Fruit fly (Drosophila melanogaster): Measurements from ENCODE around the gene Edg78E.

Gene Edg78E

dm6 chr3L:21281706-21282105 lies 15.9 kb downstream of the Edg78E start:
- no peak for TF ChIP-seq CG10348 (GFP tag; IDR thresholded peaks at IDR 0.05)
- no peak for TF ChIP-seq EcR (GFP tag; optimal IDR thresholded peaks at IDR 0.05)
- TF ChIP-seq CG13204 (GFP tag; optimal IDR thresholded peaks at IDR 0.05), result no peak
- no peak for TF ChIP-seq gl (tag; optimal IDR thresholded peaks at IDR 0.05)
- TF ChIP-seq Pif1B (GFP tag; optimal IDR thresholded peaks at IDR 0.05), result no peak
- TF ChIP-seq CG34367 (tag; optimal IDR thresholded peaks at IDR 0.05), result no peak
- TF ChIP-seq fd96Ca (GFP tag; IDR thresholded peaks at IDR 0.05), result no peak
- TF ChIP-seq CG17806 (tag; optimal IDR thresholded peaks at IDR 0.05), result no peak
- no peak for TF ChIP-seq Pif1A (GFP tag; optimal IDR thresholded peaks at IDR 0.05)
- no peak for TF ChIP-seq Snoo (tag; optimal IDR thresholded peaks at IDR 0.05)
- no peak for TF ChIP-seq CG15710 (tag; optimal IDR thresholded peaks at IDR 0.05)
- TF ChIP-seq CG14655 (GFP tag; optimal IDR thresholded peaks at IDR 0.05), result no peak

DNA sequence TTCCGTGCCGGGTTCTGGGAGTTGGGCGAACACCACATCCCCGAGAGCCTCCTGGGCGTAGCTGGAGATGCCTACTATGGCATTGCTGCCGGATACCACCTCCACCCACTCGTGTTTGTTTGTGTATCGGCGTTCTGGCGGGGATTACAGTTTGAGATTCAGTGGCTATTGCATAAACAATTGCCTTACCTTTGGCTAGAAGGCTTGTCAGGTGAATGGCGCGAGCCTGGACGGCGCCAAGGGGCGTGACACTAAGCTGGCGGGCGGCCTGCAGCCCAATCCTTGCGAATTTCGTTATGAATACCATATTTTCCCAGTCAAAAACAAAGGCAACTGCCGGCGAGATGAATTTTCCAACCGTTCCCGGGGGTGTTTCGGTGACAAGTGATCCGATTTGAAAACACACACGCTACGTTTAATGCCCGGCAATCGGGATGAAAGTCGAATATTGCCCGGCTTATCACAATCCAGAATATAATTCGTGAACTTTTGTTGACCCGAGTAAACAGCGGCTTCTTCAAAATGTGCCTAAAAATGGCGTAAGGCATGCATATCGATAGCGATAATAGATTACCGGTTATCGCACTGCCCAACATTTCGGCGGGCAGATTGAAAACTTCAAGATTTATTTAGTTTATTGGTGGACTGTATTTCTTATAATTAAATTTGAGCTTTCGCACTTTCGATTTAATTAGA lies 16.5 kb downstream of the Edg78E start, which contains the start of gene ppl:
Gene ppl, minus strand, starts transcription at position 511 of the 696 bp plus-strand sequence.
- TF ChIP-seq Pif1A (GFP tag; optimal IDR thresholded peaks at IDR 0.05), result no peak
- peak; percentile 77 for TF ChIP-seq EcR (GFP tag; optimal IDR thresholded peaks at IDR 0.05)
- TF ChIP-seq CG4496 (GFP tag; IDR thresholded peaks at IDR 0.05), result no peak

- 0 out of 3 replicates have a peak, but pooled peaks have one; percentile 14 for TF ChIP-seq fd96Ca (GFP tag; IDR thresholded peaks at IDR 0.05)
- TF ChIP-seq gl (tag; optimal IDR thresholded peaks at IDR 0.05), result peak; percentile 43
- no peak for TF ChIP-seq CG14655 (GFP tag; optimal IDR thresholded peaks at IDR 0.05)
- peak; percentile 53 for TF ChIP-seq Snoo (tag; optimal IDR thresholded peaks at IDR 0.05)
- no peak for TF ChIP-seq D1 (tag; optimal IDR thresholded peaks at IDR 0.05)
- TF ChIP-seq CG32121 (GFP tag; IDR thresholded peaks at IDR 0.05), result peak; percentile 39; the same call in 1 of the 2 replicates
- peak; percentile 28; the same call in 1 of the 2 replicates for TF ChIP-seq Ets98B (GFP tag; IDR thresholded peaks at IDR 0.05)
- TF ChIP-seq CG8159 (tag; optimal IDR thresholded peaks at IDR 0.05), result peak; percentile 11
- TF ChIP-seq CG9948 (tag; optimal IDR thresholded peaks at IDR 0.05), result peak; percentile 23
- TF ChIP-seq CG10348 (GFP tag; IDR thresholded peaks at IDR 0.05), result no peak
- peak; percentile 34 for TF ChIP-seq Pif1A (GFP tag; optimal IDR thresholded peaks at IDR 0.05)
- peak; percentile 67 for TF ChIP-seq EcR (GFP tag; optimal IDR thresholded peaks at IDR 0.05)
- peak; percentile 81 for TF ChIP-seq CG4496 (GFP tag; IDR thresholded peaks at IDR 0.05)
- peak; percentile 30 for TF ChIP-seq CG15710 (tag; optimal IDR thresholded peaks at IDR 0.05)
- TF ChIP-seq CG13204 (GFP tag; optimal IDR thresholded peaks at IDR 0.05), result no peak
- TF ChIP-seq CG34367 (tag; optimal IDR thresholded peaks at IDR 0.05), result no peak
Measured at dm6 chr3L:21279876-21280566, 17.6 kb downstream of the Edg78E start, which contains the start of gene AcCoAS. AcCoAS (minus strand) TSS chr3L:21280243.

- TF ChIP-seq Snoo (tag; optimal IDR thresholded peaks at IDR 0.05) (no peak), CG10348 (GFP tag; IDR thresholded peaks at IDR 0.05) (no peak), gl (tag; optimal IDR thresholded peaks at IDR 0.05) (no peak), CG12605 (GFP tag; IDR thresholded peaks at IDR 0.05) (no peak), CG4496 (GFP tag; IDR thresholded peaks at IDR 0.05) (no peak), Pif1A (GFP tag; optimal IDR thresholded peaks at IDR 0.05) (no peak), EcR (GFP tag; optimal IDR thresholded peaks at IDR 0.05) (no peak), rn (GFP tag; IDR thresholded peaks at IDR 0.05) (no peak)
Measured at dm6 chr3L:21279168-21279567, 18.4 kb downstream of the Edg78E start.

- TF ChIP-seq fd96Ca (GFP tag; IDR thresholded peaks at IDR 0.05) (no peak), CG12605 (GFP tag; IDR thresholded peaks at IDR 0.05) (no peak), CG8159 (tag; optimal IDR thresholded peaks at IDR 0.05) (no peak), CG17806 (tag; optimal IDR thresholded peaks at IDR 0.05) (no peak), Pif1B (GFP tag; optimal IDR thresholded peaks at IDR 0.05) (no peak), CG34367 (tag; optimal IDR thresholded peaks at IDR 0.05) (no peak), gl (tag; optimal IDR thresholded peaks at IDR 0.05) (no peak), CG14655 (GFP tag; optimal IDR thresholded peaks at IDR 0.05) (no peak), D1 (tag; optimal IDR thresholded peaks at IDR 0.05) (no peak), Pif1A (GFP tag; optimal IDR thresholded peaks at IDR 0.05) (no peak), rn (GFP tag; IDR thresholded peaks at IDR 0.05) (no peak), Ets98B (GFP tag; IDR thresholded peaks at IDR 0.05) (no peak), CG32121 (GFP tag; IDR thresholded peaks at IDR 0.05) (no peak), Snoo (tag; optimal IDR thresholded peaks at IDR 0.05) (no peak), CG9948 (tag; optimal IDR thresholded peaks at IDR 0.05) (no peak), CG15710 (tag; optimal IDR thresholded peaks at IDR 0.05) (no peak), CG13204 (GFP tag; optimal IDR thresholded peaks at IDR 0.05) (no peak), CG10348 (GFP tag; IDR thresholded peaks at IDR 0.05) (no peak), CG4496 (GFP tag; IDR thresholded peaks at IDR 0.05) (no peak), EcR (GFP tag; optimal IDR thresholded peaks at IDR 0.05) (no peak)
Measured at dm6 chr3L:21277897-21278530, 19.6 kb downstream of the Edg78E start.
